Worm (Caenorhabditis elegans): ENCODE results near the gene snx-14.

The snx-14 gene

ce11 chrII:13495718-13496117, 35.3 kb downstream of the snx-14 start, which contains the start of gene drr-1:
Gene drr-1 (minus strand): TSS chrII:13495900.
- TF ChIP-seq B0261.1 (tag; optimal IDR thresholded peaks at IDR 0.05) (no peak), zfh-2 (GFP tag; conservative IDR thresholded peaks at IDR 0.05) (no peak), nhr-80 (tag; optimal IDR thresholded peaks at IDR 0.05) (peak; percentile 38)

- TF ChIP-seq lin-35 (GFP tag; optimal IDR thresholded peaks at IDR 0.05): peak in 1 of 3 experiments; percentile 8
- TF ChIP-seq nhr-179 (tag; optimal IDR thresholded peaks at IDR 0.05): no peak
- TF ChIP-seq cebp-1 (GFP tag; IDR thresholded peaks at IDR 0.05): no peak
- TF ChIP-seq cebp-1 (tag; optimal IDR thresholded peaks at IDR 0.05): peak; percentile 10
- TF ChIP-seq zfh-2 (GFP tag; conservative IDR thresholded peaks at IDR 0.05): no peak
- peak; percentile 75 for TF ChIP-seq lsl-1 (GFP tag; optimal IDR thresholded peaks at IDR 0.05)
- TF ChIP-seq mcd-1 (GFP tag; IDR thresholded peaks at IDR 0.05): peak; percentile 26; the same call in 1 of the 2 replicates
- TF ChIP-seq lin-54 (GFP tag; optimal IDR thresholded peaks at IDR 0.05): peak; percentile 33
- no peak for TF ChIP-seq F10E7.11 (tag; optimal IDR thresholded peaks at IDR 0.05)
- peak; percentile 88 for TF ChIP-seq athp-1 (tag; optimal IDR thresholded peaks at IDR 0.05)
- peak; percentile 9 for TF ChIP-seq snpc-3.4 (tag; optimal IDR thresholded peaks at IDR 0.05)
- TF ChIP-seq hmg-1.2 (GFP tag; IDR thresholded peaks at IDR 0.05): 0 out of 2 replicates have a peak, but pooled peaks have one; percentile 12
- no peak for TF ChIP-seq mel-28 (tag; optimal IDR thresholded peaks at IDR 0.05; ENCODE audit: borderline replicate concordance)
- peak; percentile 65 for TF ChIP-seq madf-6 (GFP tag; IDR thresholded peaks at IDR 0.05)
- TF ChIP-seq snpc-4 (GFP tag; optimal IDR thresholded peaks at IDR 0.05): no peak
- TF ChIP-seq snpc-4 (tag; optimal IDR thresholded peaks at IDR 0.05): peak in 1 of 4 experiments; percentile 31
These were observed 36.3 kb downstream of the snx-14 start for ce11 chrII:13494762-13495161.

ce11 chrII:13494175-13494650, 36.8 kb downstream of the snx-14 start, which contains the start of gene ndua-7:
Gene ndua-7 (minus strand): TSS chrII:13494600.
- TF ChIP-seq gei-17 (GFP tag; optimal IDR thresholded peaks at IDR 0.05) (no peak), somi-1 (GFP tag; optimal IDR thresholded peaks at IDR 0.05) (no peak), egrh-3 (GFP tag; IDR thresholded peaks at IDR 0.05) (peak; percentile 67; the same call in 1 of the 2 replicates), bed-2 (GFP tag; IDR thresholded peaks at IDR 0.05) (no peak), cebp-2 (GFP tag; IDR thresholded peaks at IDR 0.05) (0 out of 2 replicates have a peak, but pooled peaks have one; percentile 15), zfh-2 (GFP tag; conservative IDR thresholded peaks at IDR 0.05) (peak; percentile 75)

ce11 chrII:13492948-13493347, 38.1 kb downstream of the snx-14 start, which contains the start of gene F45H10.2:
Gene F45H10.2 (minus strand): TSS chrII:13493048.
- TF ChIP-seq Y67H2A.10 (GFP tag; conservative IDR thresholded peaks at IDR 0.05) (no peak), Y53G8AR.9 (GFP tag; conservative IDR thresholded peaks at IDR 0.05) (no peak), madf-6 (GFP tag; IDR thresholded peaks at IDR 0.05) (peak; percentile 31; the same call in 1 of the 2 replicates), K11D2.4 (GFP tag; IDR thresholded peaks at IDR 0.05) (no peak), B0336.3 (GFP tag; IDR thresholded peaks at IDR 0.05) (peak; percentile 34; the same call in 1 of the 2 replicates), zfh-2 (GFP tag; conservative IDR thresholded peaks at IDR 0.05) (0 out of 2 replicates have a peak, but pooled peaks have one; percentile 39), madf-3 (GFP tag; IDR thresholded peaks at IDR 0.05) (0 out of 2 replicates have a peak, but pooled peaks have one; percentile 24)

ce11 chrII:13491254-13491889, 39.6 kb downstream of the snx-14 start, which contains the start of gene alh-7:
Gene alh-7 (minus strand): TSS chrII:13491786.
- TF ChIP-seq madf-8 (GFP tag; conservative IDR thresholded peaks at IDR 0.05) (0 out of 2 replicates have a peak, but pooled peaks have one; percentile 10), C17E4.6 (GFP tag; IDR thresholded peaks at IDR 0.05) (no peak), egl-18 (GFP tag; IDR thresholded peaks at IDR 0.05) (no peak), B0336.3 (GFP tag; IDR thresholded peaks at IDR 0.05) (peak; percentile 44; the same call in 1 of the 2 replicates), F39B2.1 (GFP tag; IDR thresholded peaks at IDR 0.05) (no peak), cebp-1 (GFP tag; IDR thresholded peaks at IDR 0.05) (no peak), cebp-1 (tag; optimal IDR thresholded peaks at IDR 0.05) (no peak), bed-2 (GFP tag; IDR thresholded peaks at IDR 0.05) (no peak), zfh-2 (GFP tag; conservative IDR thresholded peaks at IDR 0.05) (no peak), nhr-80 (tag; optimal IDR thresholded peaks at IDR 0.05) (no peak), lsl-1 (GFP tag; optimal IDR thresholded peaks at IDR 0.05) (peak; percentile 82), hrde-1 (tag; optimal IDR thresholded peaks at IDR 0.05; ENCODE audit: borderline replicate concordance) (peak; percentile 33), F52B5.7 (tag; optimal IDR thresholded peaks at IDR 0.05) (no peak), lin-26 (GFP tag; IDR thresholded peaks at IDR 0.05) (0 out of 2 replicates have a peak, but pooled peaks have one; percentile 7), athp-1 (tag; optimal IDR thresholded peaks at IDR 0.05) (peak; percentile 33), hmg-20 (GFP tag; IDR thresholded peaks at IDR 0.05) (no peak), xnd-1 (tag; optimal IDR thresholded peaks at IDR 0.05) (peak; percentile 56), mxl-1 (tag; optimal IDR thresholded peaks at IDR 0.05) (no peak), F33H1.4 (GFP tag; IDR thresholded peaks at IDR 0.05) (peak; percentile 62)
